Worm (Caenorhabditis elegans): ENCODE data around the gene C28H8.3.

DNA sequence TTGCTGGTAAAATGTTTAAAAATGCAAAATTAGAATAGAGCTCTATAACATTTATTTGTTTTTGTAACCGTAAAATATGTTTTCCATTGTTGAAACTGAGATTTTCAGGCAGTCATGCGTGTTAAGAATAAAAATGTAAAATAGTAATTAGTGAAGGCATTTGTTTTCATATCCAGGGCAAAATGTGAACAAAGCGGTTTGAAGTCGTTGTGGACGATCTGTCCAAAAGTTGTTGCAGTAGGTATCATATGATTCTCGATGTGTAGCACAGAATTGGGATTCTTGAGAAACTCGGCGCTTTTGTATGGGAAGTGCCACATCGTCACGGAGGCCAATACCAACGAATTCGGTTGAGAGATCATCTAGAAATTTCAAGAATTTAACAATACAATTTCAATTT, 26.2 kb upstream of the C28H8.3 start:
- TF ChIP-seq nhr-25 (tag; optimal IDR thresholded peaks at IDR 0.05; ENCODE audit: borderline replicate concordance, insufficient read depth) (no peak), unc-62 (GFP tag; optimal IDR thresholded peaks at IDR 0.05 in 1 of 2) (no peak), unc-62 (tag; optimal IDR thresholded peaks at IDR 0.05) (no peak), dpl-1 (GFP tag; optimal IDR thresholded peaks at IDR 0.05) (no peak), egl-27 (tag; optimal IDR thresholded peaks at IDR 0.05) (no peak), ces-1 (GFP tag; optimal IDR thresholded peaks at IDR 0.05) (no peak), ctbp-1 (GFP tag; IDR thresholded peaks at IDR 0.05) (no peak), mep-1 (tag; optimal IDR thresholded peaks at IDR 0.05) (no peak), unc-39 (tag; optimal IDR thresholded peaks at IDR 0.05) (no peak), ceh-82 (tag; optimal IDR thresholded peaks at IDR 0.05) (no peak), ama-1 (optimal IDR thresholded peaks at IDR 0.05) (no peak), hlh-30 (tag; optimal IDR thresholded peaks at IDR 0.05; ENCODE audit: insufficient read depth) (no peak)

Data from whole organism, L4 larva.